Fruit fly (Drosophila melanogaster) whole organism, embryonic: ENCODE measurements around the gene CG12024.
A peak's percentile ranks its signal among the peaks of the same experiment; 100 is the strongest.

Experiments
- Aef1 ChIP-seq: fragments of 200-800 bp; sonication (Bioruptor generic); IDR thresholded peaks from 3 replicates; pipeline ENCODE4 v1.3.6; 2022; ENCODE audit warnings: missing biosample characterization, missing genetic modification characterization
- B-H1 ChIP-seq: fragments of 200-800 bp; sonication (Bioruptor generic); IDR thresholded peaks from 3 replicates; pipeline ENCODE4 v1.3.6; 2022; ENCODE audit warnings: missing biosample characterization, missing genetic modification characterization
- Blimp-1 ChIP-seq: fragments of 200-800 bp; sonication (Bioruptor generic); optimal IDR thresholded peaks from 3 replicates; lab custom pipeline; 2018; ENCODE audit warnings: missing biosample characterization, missing genetic modification characterization, mild to moderate bottlenecking, moderate library complexity, missing genetic modification reagents
- CG12659 ChIP-seq: fragments of 200-800 bp; sonication (Bioruptor generic); optimal IDR thresholded peaks from 3 replicates; lab custom pipeline; 2017; ENCODE audit warnings: mild to moderate bottlenecking, missing biosample characterization, missing genetic modification reagents, missing genetic modification characterization
- CG14014 ChIP-seq: fragments of 200-800 bp; sonication (Bioruptor generic); IDR thresholded peaks from 2 replicates; pipeline ENCODE4 v1.3.6; 2022; ENCODE audit warnings: missing biosample characterization, missing genetic modification characterization
- CG14860 ChIP-seq: fragments of 200-800 bp; sonication (Bioruptor generic); IDR thresholded peaks from 3 replicates; pipeline ENCODE4 v1.3.6; 2022; ENCODE audit warnings: missing biosample characterization, missing genetic modification characterization; ENCODE audit not compliant: partially characterized antibody
- CG15011 ChIP-seq: fragments of 200-800 bp; sonication (Bioruptor generic); optimal IDR thresholded peaks from 3 replicates; lab custom pipeline; 2018; ENCODE audit warnings: missing biosample characterization, mild to moderate bottlenecking, missing genetic modification characterization
- CG1647 ChIP-seq: fragments of 200-800 bp; sonication (Bioruptor generic); optimal IDR thresholded peaks from 3 replicates; lab custom pipeline; 2016; ENCODE audit warnings: missing biosample characterization, missing genetic modification characterization
- CG18764 ChIP-seq: fragments of 200-800 bp; sonication (Bioruptor generic); optimal IDR thresholded peaks from 3 replicates; lab custom pipeline; 2016; ENCODE audit warnings: missing biosample characterization, missing genetic modification characterization
- CG4360 ChIP-seq: fragments of 200-800 bp; sonication (Bioruptor generic); IDR thresholded peaks from 2 replicates; pipeline ENCODE4 v1.3.6; 2022; ENCODE audit warnings: missing biosample characterization, missing genetic modification characterization
- CG4424 ChIP-seq: fragments of 200-800 bp; sonication (Bioruptor generic); optimal IDR thresholded peaks from 3 replicates; lab custom pipeline; 2016; ENCODE audit warnings: missing biosample characterization, missing genetic modification characterization
- CG4820 ChIP-seq: fragments of 200-800 bp; sonication (Bioruptor generic); optimal IDR thresholded peaks from 3 replicates; lab custom pipeline; 2016; ENCODE audit warnings: missing biosample characterization, missing genetic modification characterization
- CG6813 ChIP-seq: fragments of 200-800 bp; sonication (Bioruptor generic); optimal IDR thresholded peaks from 2 replicates; lab custom pipeline; 2017; ENCODE audit warnings: missing biosample characterization, missing genetic modification characterization, mild to moderate bottlenecking, moderate library complexity, missing genetic modification reagents
- CG7556 ChIP-seq: fragments of 200-800 bp; sonication (Bioruptor generic); optimal IDR thresholded peaks from 2 replicates; lab custom pipeline; 2017; ENCODE audit warnings: missing biosample characterization, mild to moderate bottlenecking, missing genetic modification characterization
- CG8089 ChIP-seq: fragments of 200-800 bp; sonication (Bioruptor generic); optimal IDR thresholded peaks from 3 replicates; lab custom pipeline; 2016; ENCODE audit warnings: missing biosample characterization, missing genetic modification characterization
- CG8478 ChIP-seq: fragments of >200 bp; optimal IDR thresholded peaks from 2 replicates; lab custom pipeline; 2018
- Chrac-16 ChIP-seq: fragments of 200-800 bp; sonication (Bioruptor generic); optimal IDR thresholded peaks from 3 replicates; lab custom pipeline; 2016; ENCODE audit warnings: missing biosample characterization, missing genetic modification characterization
- CrebB ChIP-seq: fragments of 200-800 bp; sonication (Bioruptor generic); optimal IDR thresholded peaks from 3 replicates; lab custom pipeline; 2018; ENCODE audit warnings: missing biosample characterization, mild to moderate bottlenecking, missing genetic modification characterization
- Dfd ChIP-seq, 2 experiments: fragments of >200 bp; optimal IDR thresholded peaks; 2 replicates each; lab custom pipeline; 2017; ENCODE audit warnings: missing biosample characterization in 2 of 2, missing genetic modification characterization in 2 of 2
- Ets65A ChIP-seq: fragments of 200-800 bp; sonication (Bioruptor generic); peaks from one replicate; lab custom pipeline; 2016; ENCODE audit warnings: missing biosample characterization, missing genetic modification characterization
- Hr78 ChIP-seq, 2 experiments: fragments of 200-800 bp in 1 of 2; fragments of >200 bp in 1 of 2; sonication (Bioruptor generic) in 1 of 2; optimal IDR thresholded peaks; 2 replicates each; lab custom pipeline; 2017 to 2019; ENCODE audit warnings: missing biosample characterization in 2 of 2, missing genetic modification characterization in 2 of 2, mild to moderate bottlenecking in 1 of 2, moderate library complexity in 1 of 2
- MBD-R2 ChIP-seq: fragments of 200-800 bp; sonication (Bioruptor generic); IDR thresholded peaks from 2 replicates; pipeline ENCODE4 v1.3.6; 2022; ENCODE audit warnings: missing biosample characterization, missing genetic modification characterization
- Neu2 ChIP-seq: fragments of 200-800 bp; sonication (Bioruptor generic); optimal IDR thresholded peaks from 3 replicates; lab custom pipeline; 2016; ENCODE audit warnings: missing biosample characterization, missing genetic modification characterization, borderline replicate concordance
- Poxn ChIP-seq: fragments of 200-800 bp; sonication (Bioruptor generic); IDR thresholded peaks from 2 replicates; pipeline ENCODE4 v1.3.6; 2022; ENCODE audit warnings: missing biosample characterization, missing genetic modification characterization
- Six4 ChIP-seq: fragments of 200-800 bp; sonication (Bioruptor generic); optimal IDR thresholded peaks from 2 replicates; lab custom pipeline; 2016; ENCODE audit warnings: missing biosample characterization, missing genetic modification characterization
- Trl ChIP-seq, 3 experiments: fragments of >200 bp in 2 of 3; fragments of 200-800 bp in 1 of 3; sonication (Bioruptor generic) in 1 of 3; optimal IDR thresholded peaks; 2 replicates in 1 of 3; 3 replicates in 2 of 3; lab custom pipeline; 2016 to 2017; ENCODE audit warnings: missing biosample characterization in 1 of 3, missing genetic modification characterization in 1 of 3
- Xbp1 ChIP-seq: fragments of 200-800 bp; sonication (Bioruptor generic); optimal IDR thresholded peaks from 3 replicates; lab custom pipeline; 2016; ENCODE audit warnings: missing biosample characterization, mild to moderate bottlenecking, missing genetic modification characterization
- ara ChIP-seq: fragments of 200-800 bp; sonication (Bioruptor generic); IDR thresholded peaks from 2 replicates; pipeline ENCODE4 v1.3.6; 2022; ENCODE audit warnings: missing biosample characterization, missing genetic modification characterization
- bbx ChIP-seq: fragments of 200-800 bp; sonication (Bioruptor generic); IDR thresholded peaks from 2 replicates; pipeline ENCODE4 v1.3.6; 2022; ENCODE audit warnings: missing biosample characterization, missing genetic modification characterization; ENCODE audit not compliant: partially characterized antibody
- bsh ChIP-seq, 2 experiments: fragments of 200-800 bp; sonication (Bioruptor generic); optimal IDR thresholded peaks; 2 replicates each; lab custom pipeline; 2017 to 2018; ENCODE audit warnings: mild to moderate bottlenecking in 2 of 2, missing biosample characterization in 2 of 2, missing genetic modification characterization in 2 of 2, moderate library complexity in 1 of 2
- cg ChIP-seq: fragments of 200-800 bp; sonication (Bioruptor generic); optimal IDR thresholded peaks from 3 replicates; lab custom pipeline; 2019; ENCODE audit warnings: missing biosample characterization, mild to moderate bottlenecking, missing genetic modification characterization, moderate library complexity
- chif ChIP-seq, 2 experiments: fragments of 200-800 bp; sonication (Bioruptor generic); optimal IDR thresholded peaks; 3 replicates each; lab custom pipeline; 2016; ENCODE audit warnings: missing biosample characterization in 2 of 2, missing genetic modification characterization in 2 of 2
- chinmo ChIP-seq: fragments of 200-800 bp; sonication (Bioruptor generic); IDR thresholded peaks from 4 replicates; pipeline ENCODE4 v1.3.6; 2022; ENCODE audit warnings: missing biosample characterization, missing genetic modification characterization; ENCODE audit not compliant: partially characterized antibody
- dimm ChIP-seq: fragments of 200-800 bp; sonication (Bioruptor generic); IDR thresholded peaks from 2 replicates; pipeline ENCODE4 v1.3.6; 2022; ENCODE audit warnings: missing biosample characterization, missing genetic modification characterization
- en ChIP-seq: fragments of 200-800 bp; sonication (Bioruptor generic); optimal IDR thresholded peaks from 2 replicates; lab custom pipeline; 2016; ENCODE audit warnings: missing biosample characterization, missing genetic modification characterization
- eyg ChIP-seq: fragments of 200-800 bp; sonication (Bioruptor generic); optimal IDR thresholded peaks from 3 replicates; lab custom pipeline; 2016; ENCODE audit warnings: missing biosample characterization, missing genetic modification characterization
- gsb ChIP-seq: fragments of 200-800 bp; sonication (Bioruptor generic); IDR thresholded peaks from 2 replicates; pipeline ENCODE4 v1.3.6; 2022; ENCODE audit warnings: missing biosample characterization, missing genetic modification characterization
- her ChIP-seq: fragments of 200-800 bp; sonication (Bioruptor generic); optimal IDR thresholded peaks from 2 replicates; lab custom pipeline; 2016; ENCODE audit warnings: missing biosample characterization, missing genetic modification characterization
- lbe ChIP-seq: fragments of 200-800 bp; sonication (Bioruptor generic); optimal IDR thresholded peaks from 2 replicates; lab custom pipeline; 2016; ENCODE audit warnings: missing biosample characterization, mild to moderate bottlenecking, missing genetic modification characterization
- nom ChIP-seq: fragments of 200-800 bp; sonication (Bioruptor generic); optimal IDR thresholded peaks from 2 replicates; lab custom pipeline; 2017; ENCODE audit warnings: missing biosample characterization, missing genetic modification characterization, mild to moderate bottlenecking, moderate library complexity, missing genetic modification reagents
- pb ChIP-seq: fragments of 200-800 bp; sonication (Bioruptor generic); optimal IDR thresholded peaks from 3 replicates; lab custom pipeline; 2016; ENCODE audit warnings: missing biosample characterization, missing genetic modification characterization
- prd ChIP-seq, 3 experiments: fragments of >200 bp in 2 of 3; fragments of 200-800 bp in 1 of 3; sonication (Bioruptor generic) in 1 of 3; optimal IDR thresholded peaks in 2 of 3; IDR thresholded peaks in 1 of 3; 2 replicates in 2 of 3; 3 replicates in 1 of 3; pipeline versions ENCODE4 v1.3.6 to Lab custom; 2017 to 2022; ENCODE audit warnings: missing biosample characterization in 1 of 3, missing genetic modification characterization in 1 of 3
- scrt ChIP-seq: fragments of 200-800 bp; sonication (Bioruptor generic); optimal IDR thresholded peaks from 2 replicates; lab custom pipeline; 2018; ENCODE audit warnings: missing biosample characterization, mild to moderate bottlenecking, missing genetic modification characterization, moderate library complexity
- sd ChIP-seq: fragments of 200-800 bp; sonication (Bioruptor generic); optimal IDR thresholded peaks from 3 replicates; lab custom pipeline; 2018; ENCODE audit warnings: missing biosample characterization, mild to moderate bottlenecking, missing genetic modification characterization, moderate library complexity
- slbo ChIP-seq: fragments of 200-800 bp; sonication (Bioruptor generic); IDR thresholded peaks from 2 replicates; pipeline ENCODE4 v1.3.6; 2022; ENCODE audit warnings: missing biosample characterization, missing genetic modification characterization
- sna ChIP-seq: fragments of 200-800 bp; sonication (Bioruptor generic); IDR thresholded peaks from 2 replicates; pipeline ENCODE4 v1.3.6; 2022; ENCODE audit warnings: missing biosample characterization, missing genetic modification characterization; ENCODE audit not compliant: partially characterized antibody
- tll ChIP-seq, 2 experiments: fragments of 200-800 bp in 1 of 2; fragments of >200 bp in 1 of 2; sonication (Bioruptor generic) in 1 of 2; optimal IDR thresholded peaks; 2 replicates each; lab custom pipeline; 2017 to 2019; ENCODE audit warnings: missing biosample characterization in 2 of 2, missing genetic modification characterization in 2 of 2, mild to moderate bottlenecking in 1 of 2, moderate library complexity in 1 of 2
- unc-4 ChIP-seq: fragments of 200-800 bp; sonication (Bioruptor generic); IDR thresholded peaks from 2 replicates; pipeline ENCODE4 v1.3.6; 2022; ENCODE audit warnings: missing biosample characterization, missing genetic modification characterization; ENCODE audit not compliant: partially characterized antibody

The CG12024 gene

dm6 chr3L:1861400-1861793 is 4.4 kb downstream of the CG12024 start:
- TF ChIP-seq Ets65A (peak; percentile 42), eyg (GFP tag; lab: Kevin White, UChicago) (no peak), cg (peak; percentile 96), Dfd (GFP tag; optimal IDR thresholded peaks at IDR 0.05; lab: Kevin White, UChicago) (peak in 1 of 2 experiments; percentile 17), Trl (optimal IDR thresholded peaks at IDR 0.05; lab: Kevin White, UChicago) (peak; percentile 68 to 88), Trl (GFP tag; optimal IDR thresholded peaks at IDR 0.05; lab: Kevin White, UChicago) (no peak), CG7556 (GFP tag; lab: Kevin White, UChicago) (no peak), CG14860 (no peak), CG14014 (GFP tag; lab: Robert Waterston, UW) (no peak), her (GFP tag; lab: Kevin White, UChicago) (no peak), Hr78 (GFP tag; optimal IDR thresholded peaks at IDR 0.05; lab: Kevin White, UChicago) (peak in 1 of 2 experiments; percentile 78), CG8478 (lab: Kevin White, UChicago) (peak; percentile 85), bsh (GFP tag; optimal IDR thresholded peaks at IDR 0.05; lab: Kevin White, UChicago) (peak in 1 of 2 experiments; percentile 11), CG4360 (GFP tag; lab: Robert Waterston, UW) (peak; percentile 84), chinmo (0 out of 4 replicates have a peak, but pooled peaks have one; percentile 19), nom (GFP tag; lab: Kevin White, UChicago) (peak; percentile 61), scrt (GFP tag; lab: Kevin White, UChicago) (peak; percentile 72), B-H1 (no peak), sd (tag; lab: Kevin White, UChicago) (peak; percentile 26)

dm6 chr3L:1861794-1862447 is 5.0 kb downstream of the CG12024 start, which contains the start of gene Rap1:
Rap1 (minus strand) TSS chr3L:1862239.
- TF ChIP-seq gsb (GFP tag; lab: Robert Waterston, UW) (peak; percentile 53; the same call in 1 of the 2 replicates), Neu2 (GFP tag; lab: Kevin White, UChicago) (peak; percentile 20), prd (optimal IDR thresholded peaks at IDR 0.05; lab: Kevin White, UChicago) (no peak), prd (GFP tag; IDR thresholded peaks at IDR 0.05; lab: Robert Waterston, UW) (peak; percentile 90), CG4424 (GFP tag; lab: Kevin White, UChicago) (peak; percentile 76), Xbp1 (GFP tag; lab: Kevin White, UChicago) (peak; percentile 70), Chrac-16 (GFP tag; lab: Kevin White, UChicago) (peak; percentile 45), Blimp-1 (GFP tag; lab: Kevin White, UChicago) (peak; percentile 50), CG12659 (GFP tag; lab: Kevin White, UChicago) (peak; percentile 64), tll (GFP tag; optimal IDR thresholded peaks at IDR 0.05; lab: Kevin White, UChicago) (no peak), CG6813 (no peak), en (GFP tag; lab: Kevin White, UChicago) (no peak), bbx (GFP tag; lab: Robert Waterston, UW) (peak; percentile 90), CrebB (tag; lab: Kevin White, UChicago) (no peak), CG8089 (GFP tag; lab: Kevin White, UChicago) (peak; percentile 16), chif (GFP tag; optimal IDR thresholded peaks at IDR 0.05; lab: Kevin White, UChicago) (peak; percentile 9 to 11), CG18764 (GFP tag; lab: Kevin White, UChicago) (peak; percentile 21), sna (peak; percentile 72), CG15011 (GFP tag; lab: Kevin White, UChicago) (no peak), CG1647 (GFP tag; lab: Kevin White, UChicago) (peak; percentile 63), lbe (GFP tag; lab: Kevin White, UChicago) (peak; percentile 5), Poxn (GFP tag; lab: Robert Waterston, UW) (0 out of 2 replicates have a peak, but pooled peaks have one; percentile 26), ara (GFP tag; lab: Robert Waterston, UW) (peak; percentile 54), MBD-R2 (GFP tag; lab: Robert Waterston, UW) (peak; percentile 78), CG4820 (GFP tag; lab: Kevin White, UChicago) (peak; percentile 23), Aef1 (GFP tag; lab: Robert Waterston, UW) (peak; percentile 74), dimm (GFP tag; lab: Robert Waterston, UW) (no peak), Six4 (GFP tag; lab: Kevin White, UChicago) (peak; percentile 62), slbo (peak; percentile 93), unc-4 (peak; percentile 91), pb (GFP tag; lab: Kevin White, UChicago) (peak; percentile 52)
